Fruit fly (Drosophila melanogaster): ENCODE data around the gene mtm.

Gene mtm

DNA sequence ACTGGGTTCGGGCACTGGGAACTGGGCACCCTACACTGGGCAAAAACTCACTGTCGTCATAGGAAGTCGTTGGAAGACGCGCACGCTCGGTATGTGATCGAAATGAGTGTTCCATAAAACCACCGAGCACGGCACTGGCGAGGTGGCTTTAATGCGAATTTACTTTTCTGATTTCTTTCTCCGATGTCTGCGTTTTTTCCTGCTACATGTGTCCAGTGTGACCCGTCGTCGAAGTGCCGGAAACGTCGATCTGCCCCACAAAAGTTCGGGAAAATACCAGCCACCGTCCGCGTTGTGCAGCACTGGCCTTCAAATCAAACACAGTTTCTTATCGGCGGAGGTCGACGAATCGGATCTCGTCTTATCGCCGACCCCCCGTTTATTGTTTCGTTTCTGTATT is 37.6 kb downstream of the mtm start, which contains the start of gene Kdm5 (continued):
- peak in 1 of 3 experiments; percentile 4 for TF ChIP-seq Stat92E (GFP tag; optimal IDR thresholded peaks at IDR 0.05)
- TF ChIP-seq CG7745 (tag; optimal IDR thresholded peaks at IDR 0.05), result no peak
- TF ChIP-seq kni (GFP tag; optimal IDR thresholded peaks at IDR 0.05), result no peak
- TF ChIP-seq CG17328 (GFP tag; IDR thresholded peaks at IDR 0.05), result 0 out of 2 replicates have a peak, but pooled peaks have one; percentile 12
- no peak for TF ChIP-seq psq (GFP tag; optimal IDR thresholded peaks at IDR 0.05)
- peak; percentile 46 for TF ChIP-seq CG14710 (tag; optimal IDR thresholded peaks at IDR 0.05)
- peak; percentile 45; the same call in 1 of the 2 replicates for TF ChIP-seq Drgx (GFP tag; IDR thresholded peaks at IDR 0.05)
- peak; percentile 31 for TF ChIP-seq bigmax (GFP tag; optimal IDR thresholded peaks at IDR 0.05)
- TF ChIP-seq lab (GFP tag; optimal IDR thresholded peaks at IDR 0.05), result peak; percentile 64
- no peak for TF ChIP-seq gem (tag; optimal IDR thresholded peaks at IDR 0.05)
- peak; percentile 4 for TF ChIP-seq CG30403 (GFP tag; optimal IDR thresholded peaks at IDR 0.05)
- TF ChIP-seq CG18599 (GFP tag; optimal IDR thresholded peaks at IDR 0.05), result peak; percentile 25
- TF ChIP-seq CG4360 (GFP tag; IDR thresholded peaks at IDR 0.05), result no peak
- no peak for TF ChIP-seq CG16863 (GFP tag; optimal IDR thresholded peaks at IDR 0.05)
- TF ChIP-seq CG11085 (GFP tag; IDR thresholded peaks at IDR 0.05), result no peak
- no peak for TF ChIP-seq tap (tag; optimal IDR thresholded peaks at IDR 0.05)
- no peak for TF ChIP-seq CG2202 (tag; optimal IDR thresholded peaks at IDR 0.05)
- TF ChIP-seq vvl (GFP tag; IDR thresholded peaks at IDR 0.05), result peak; percentile 61
- TF ChIP-seq gce (GFP tag; IDR thresholded peaks at IDR 0.05), result 0 out of 3 replicates have a peak, but pooled peaks have one; percentile 5
- peak; percentile 4 for TF ChIP-seq CG7839 (tag; optimal IDR thresholded peaks at IDR 0.05)
- no peak for TF ChIP-seq CG16779 (GFP tag; IDR thresholded peaks at IDR 0.05)
- no peak for TF ChIP-seq CG3838 (GFP tag; optimal IDR thresholded peaks at IDR 0.05)
- peak; percentile 24 for TF ChIP-seq D (optimal IDR thresholded peaks at IDR 0.05)
- TF ChIP-seq D (GFP tag; optimal IDR thresholded peaks at IDR 0.05), result no peak
- TF ChIP-seq zen (tag; optimal IDR thresholded peaks at IDR 0.05), result peak; percentile 16
- TF ChIP-seq CG8924 (tag; optimal IDR thresholded peaks at IDR 0.05), result peak; percentile 7
- peak; percentile 25 for TF ChIP-seq nmo (GFP tag; optimal IDR thresholded peaks at IDR 0.05)
- TF ChIP-seq tio (GFP tag; optimal IDR thresholded peaks at IDR 0.05), result no peak
- TF ChIP-seq crp (GFP tag; optimal IDR thresholded peaks at IDR 0.05), result peak in 1 of 2 experiments; percentile 12
- TF ChIP-seq CG17361 (GFP tag; IDR thresholded peaks at IDR 0.05), result no peak
- TF ChIP-seq CG8359 (GFP tag; optimal IDR thresholded peaks at IDR 0.05; ENCODE audit: borderline replicate concordance), result peak; percentile 16
- TF ChIP-seq fu2 (GFP tag; optimal IDR thresholded peaks at IDR 0.05), result peak; percentile 35
- no peak for TF ChIP-seq hkb (optimal IDR thresholded peaks at IDR 0.05)
- peak; percentile 41; the same call in 1 of the 2 replicates for TF ChIP-seq hkb (GFP tag; IDR thresholded peaks at IDR 0.05)

DNA sequence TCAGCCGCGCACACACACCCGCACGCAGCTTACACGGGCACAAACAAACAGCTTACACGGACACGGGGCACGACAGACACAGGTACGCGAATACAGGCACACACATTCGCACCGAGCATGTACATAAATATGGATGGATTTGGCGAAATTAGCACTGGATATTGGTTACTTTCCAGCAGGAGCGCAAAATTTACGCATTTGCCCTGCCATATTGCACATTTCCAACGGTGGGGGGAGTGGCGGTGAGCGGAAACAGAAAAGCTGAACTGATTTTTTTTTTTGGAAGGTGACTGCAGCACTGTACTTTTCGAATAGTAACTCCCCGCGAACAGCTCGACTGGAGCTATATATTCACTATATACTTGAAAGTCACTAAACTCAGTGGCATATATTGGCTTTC is 38.4 kb downstream of the mtm start:
- no peak for TF ChIP-seq CG10366 (GFP tag; IDR thresholded peaks at IDR 0.05)
- peak; percentile 63 for TF ChIP-seq sens (GFP tag)
- peak; percentile 58 for TF ChIP-seq crol (GFP tag; IDR thresholded peaks at IDR 0.05)
- no peak for TF ChIP-seq tll (GFP tag; optimal IDR thresholded peaks at IDR 0.05)
- peak; percentile 0 for TF ChIP-seq sqz (GFP tag; optimal IDR thresholded peaks at IDR 0.05)

All from whole organism, embryonic.